Worm (Caenorhabditis elegans) whole organism, L4/young adult: ENCODE measurements around the gene C17B7.4.

Source experiments
- dao-5 ChIP-seq: sonication (generic microtip); optimal IDR thresholded peaks from 2 replicates; lab custom pipeline; 2016; ENCODE audit warnings: missing genotype, missing genetic modification characterization, moderate library complexity, missing compliant biosample characterization
- him-1 ChIP-seq: sonication (generic microtip); optimal IDR thresholded peaks from 2 replicates; lab custom pipeline; 2016; ENCODE audit warnings: missing genotype, missing genetic modification reagents, missing genetic modification characterization, missing compliant biosample characterization

DNA sequence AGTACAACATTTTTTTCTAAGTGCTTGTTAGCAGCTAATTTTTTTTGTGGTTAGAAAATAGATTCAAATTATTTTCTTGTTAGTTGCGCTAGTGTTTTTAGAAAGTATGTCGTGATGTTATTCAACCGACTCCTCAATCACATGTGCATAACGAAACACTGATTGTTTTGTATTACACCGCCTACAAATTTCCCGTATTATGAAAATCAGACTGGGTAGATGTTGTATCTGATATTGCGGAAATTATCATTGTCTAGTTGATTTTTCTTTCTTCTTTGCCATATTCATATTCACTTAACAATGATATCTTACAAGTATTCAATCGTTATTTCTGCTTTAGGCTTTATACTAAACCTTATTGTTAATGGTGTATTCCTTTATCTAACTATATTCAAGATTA lies 12.2 kb downstream of the C17B7.4 start, which contains the start of gene str-63:
- TF ChIP-seq him-1 (tag; lab: Kevin White, UChicago) (no peak), dao-5 (tag; lab: Kevin White, UChicago) (no peak)
